Fruit fly (Drosophila melanogaster) Kc167 (cell line): Measurements from ENCODE around the gene CG42238.

Source experiments
- Myc ChIP-seq: fragments of >200 bp; optimal IDR thresholded peaks from 2 replicates; lab custom pipeline; 2017; ENCODE audit warnings: missing external identifiers
- Sin3A ChIP-seq: fragments of >200 bp; optimal IDR thresholded peaks from 2 replicates; lab custom pipeline; 2018; ENCODE audit warnings: missing external identifiers
- h ChIP-seq: fragments of >200 bp; optimal IDR thresholded peaks from 3 replicates; lab custom pipeline; 2018; ENCODE audit warnings: missing external identifiers
- insv ChIP-seq: fragments of >200 bp; optimal IDR thresholded peaks from 3 replicates; lab custom pipeline; 2018; ENCODE audit warnings: missing external identifiers
- psq ChIP-seq: fragments of >200 bp; optimal IDR thresholded peaks from 2 replicates; lab custom pipeline; 2017; ENCODE audit warnings: missing external identifiers
- ttk ChIP-seq: sonication (Bioruptor generic); optimal IDR thresholded peaks from 2 replicates; lab custom pipeline; 2017; ENCODE audit warnings: missing external identifiers

CG42238 gene

dm6 chr2L:20940738-20941137 is 111.2 kb downstream of the CG42238 start:
- no peak for TF ChIP-seq insv (lab: Kevin White, UChicago)
- TF ChIP-seq Sin3A = no peak
- TF ChIP-seq ttk (lab: Kevin White, UChicago) = no peak
- no peak for TF ChIP-seq h (lab: Kevin White, UChicago)
- TF ChIP-seq Myc = no peak
- TF ChIP-seq psq (lab: Kevin White, UChicago) = no peak

dm6 chr2L:20939632-20940031 is 112.3 kb downstream of the CG42238 start:
- no peak for TF ChIP-seq ttk (lab: Kevin White, UChicago)
- no peak for TF ChIP-seq h (lab: Kevin White, UChicago)

- TF ChIP-seq ttk (lab: Kevin White, UChicago) (no peak), h (lab: Kevin White, UChicago) (no peak), insv (lab: Kevin White, UChicago) (no peak), psq (lab: Kevin White, UChicago) (no peak), Sin3A (no peak), Myc (no peak)
Measured at dm6 chr2L:20937395-20937794, 114.6 kb downstream of the CG42238 start.

- TF ChIP-seq ttk (lab: Kevin White, UChicago) = no peak
- no peak for TF ChIP-seq psq (lab: Kevin White, UChicago)
- no peak for TF ChIP-seq Sin3A
Measured at dm6 chr2L:20936420-20936819, 115.5 kb downstream of the CG42238 start.

- TF ChIP-seq h (lab: Kevin White, UChicago) (no peak), insv (lab: Kevin White, UChicago) (no peak), Myc (no peak), psq (lab: Kevin White, UChicago) (no peak), ttk (lab: Kevin White, UChicago) (no peak), Sin3A (no peak)
Measured at dm6 chr2L:20936061-20936390, 115.9 kb downstream of the CG42238 start.

dm6 chr2L:20935338-20936060 is 116.5 kb downstream of the CG42238 start:
- TF ChIP-seq insv (lab: Kevin White, UChicago) (no peak), Sin3A (no peak), ttk (lab: Kevin White, UChicago) (no peak), h (lab: Kevin White, UChicago) (no peak), Myc (no peak), psq (lab: Kevin White, UChicago) (no peak)

dm6 chr2L:20934678-20935077 is 117.3 kb downstream of the CG42238 start:
- no peak for TF ChIP-seq h (lab: Kevin White, UChicago)
- no peak for TF ChIP-seq Myc
- no peak for TF ChIP-seq ttk (lab: Kevin White, UChicago)
- TF ChIP-seq psq (lab: Kevin White, UChicago) = no peak
- no peak for TF ChIP-seq insv (lab: Kevin White, UChicago)
- no peak for TF ChIP-seq Sin3A

dm6 chr2L:20934013-20934412 is 118.0 kb downstream of the CG42238 start, which contains the start of gene CG9270:
TSS of gene CG9270 (minus strand) at chr2L:20934113.
- TF ChIP-seq insv (lab: Kevin White, UChicago) (no peak), psq (lab: Kevin White, UChicago) (no peak), Myc (no peak), Sin3A (no peak), h (lab: Kevin White, UChicago) (no peak), ttk (lab: Kevin White, UChicago) (no peak)

dm6 chr2L:20927653-20928052 is 124.3 kb downstream of the CG42238 start, which contains the start of gene Nthl1:
TSS of gene Nthl1 (minus strand) at chr2L:20927860.
- TF ChIP-seq insv (lab: Kevin White, UChicago) (no peak), psq (lab: Kevin White, UChicago) (no peak), h (lab: Kevin White, UChicago) (no peak), Sin3A (no peak), ttk (lab: Kevin White, UChicago) (no peak), Myc (no peak)

- TF ChIP-seq h (lab: Kevin White, UChicago) (no peak), ttk (lab: Kevin White, UChicago) (no peak), insv (lab: Kevin White, UChicago) (no peak), Sin3A (no peak), psq (lab: Kevin White, UChicago) (no peak)
Measured at dm6 chr2L:20925975-20926374, 126.0 kb downstream of the CG42238 start, which contains the start of gene RPA2. TSS of gene RPA2 (minus strand) at chr2L:20926147.

- TF ChIP-seq insv (lab: Kevin White, UChicago) = no peak
- TF ChIP-seq Sin3A = no peak
- no peak for TF ChIP-seq Myc
- no peak for TF ChIP-seq psq (lab: Kevin White, UChicago)
- no peak for TF ChIP-seq h (lab: Kevin White, UChicago)
- TF ChIP-seq ttk (lab: Kevin White, UChicago) = no peak
Measured at dm6 chr2L:20923088-20923571, 128.8 kb downstream of the CG42238 start.

dm6 chr2L:20922196-20923087 is 129.5 kb downstream of the CG42238 start, which contains the start of gene Mtp:
TSS of gene Mtp (minus strand) at chr2L:20922876.
- TF ChIP-seq Myc = no peak
- no peak for TF ChIP-seq psq (lab: Kevin White, UChicago)
- TF ChIP-seq h (lab: Kevin White, UChicago) = no peak
